Worm (Caenorhabditis elegans) whole organism, L4 larva: ENCODE measurements around the gene C54F6.15.

Source experiments
- R02D3.7 ChIP-seq: fragments of 150-350 bp; sonication (generic microtip); optimal IDR thresholded peaks from 3 replicates; lab custom pipeline; 2014; ENCODE audit warnings: missing biosample characterization, missing genetic modification characterization
- T20F7.1 ChIP-seq: fragments of 200-800 bp; sonication (Bioruptor generic); optimal IDR thresholded peaks from 2 replicates; lab custom pipeline; 2018; ENCODE audit warnings: mild to moderate bottlenecking, missing genetic modification characterization, missing compliant biosample characterization
- Y105C5A.15 ChIP-seq: fragments of 200-800 bp; sonication (Bioruptor generic); IDR thresholded peaks from 2 replicates; pipeline ENCODE4 v1.3.6; 2022; ENCODE audit warnings: missing genetic modification characterization, missing compliant biosample characterization
- Y5F2A.4 ChIP-seq: fragments of 200-800 bp; sonication (Bioruptor generic); optimal IDR thresholded peaks from 2 replicates; lab custom pipeline; 2018; ENCODE audit warnings: mild to moderate bottlenecking, missing genetic modification characterization, missing compliant biosample characterization
- Y75B8A.6 ChIP-seq: fragments of 200-800 bp; sonication (Bioruptor generic); IDR thresholded peaks from 2 replicates; pipeline ENCODE4 v1.3.6; 2022; ENCODE audit warnings: missing genetic modification reagents, missing genetic modification characterization, missing compliant biosample characterization
- ZK546.5 ChIP-seq, 2 experiments: sonication (generic microtip); optimal IDR thresholded peaks; 2 replicates each; lab custom pipeline; 2017; ENCODE audit warnings: missing biosample characterization in 2 of 2, missing genetic modification characterization in 2 of 2
- ceh-28 ChIP-seq: fragments of 150-350 bp; optimal IDR thresholded peaks from 2 replicates; lab custom pipeline; 2014; ENCODE audit warnings: missing biosample characterization, missing genetic modification reagents, missing genetic modification characterization
- ceh-82 ChIP-seq: sonication (generic microtip); optimal IDR thresholded peaks from 2 replicates; lab custom pipeline; 2017; ENCODE audit warnings: missing biosample characterization, missing genetic modification characterization
- duxl-1 ChIP-seq: sonication (generic microtip); optimal IDR thresholded peaks from 2 replicates; lab custom pipeline; 2016; ENCODE audit warnings: mild to moderate bottlenecking, missing genetic modification characterization, moderate library complexity, missing compliant biosample characterization; ENCODE audit not compliant: poor library complexity
- fos-1 ChIP-seq: fragments of 150-350 bp; optimal IDR thresholded peaks from 2 replicates; lab custom pipeline; 2014; ENCODE audit warnings: missing biosample characterization, missing genetic modification characterization
- hif-1 ChIP-seq, 2 experiments: sonication (generic microtip); optimal IDR thresholded peaks; 2 replicates each; lab custom pipeline; 2016 to 2017; ENCODE audit warnings: missing compliant biosample characterization in 2 of 2, missing genetic modification characterization in 2 of 2, missing genetic modification reagents in 2 of 2, missing genotype in 2 of 2, mild to moderate bottlenecking in 1 of 2
- hlh-11 ChIP-seq: fragments of 200-800 bp; sonication (Bioruptor generic); optimal IDR thresholded peaks from 2 replicates; lab custom pipeline; 2018; ENCODE audit warnings: mild to moderate bottlenecking, missing genetic modification characterization, missing compliant biosample characterization
- hmg-1.1 ChIP-seq: fragments of 200-800 bp; sonication (Bioruptor generic); IDR thresholded peaks from 2 replicates; pipeline ENCODE4 v1.3.6; 2022; ENCODE audit warnings: missing genetic modification reagents, missing genetic modification characterization, missing compliant biosample characterization
- jun-1 ChIP-seq: fragments of 150-350 bp; optimal IDR thresholded peaks from 2 replicates; lab custom pipeline; 2014; ENCODE audit warnings: missing biosample characterization, missing genetic modification reagents, missing genetic modification characterization
- lin-38 ChIP-seq: fragments of 200-800 bp; sonication (Bioruptor generic); IDR thresholded peaks from 2 replicates; pipeline ENCODE4 v1.3.6; 2022; ENCODE audit warnings: missing genetic modification reagents, missing genetic modification characterization, missing compliant biosample characterization
- lir-3 ChIP-seq: sonication (generic microtip); optimal IDR thresholded peaks from 2 replicates; lab custom pipeline; 2016; ENCODE audit warnings: mild to moderate bottlenecking, missing genetic modification characterization, missing compliant biosample characterization
- mdt-29 ChIP-seq: fragments of 200-800 bp; sonication (Bioruptor generic); IDR thresholded peaks from 2 replicates; pipeline ENCODE4 v1.3.6; 2022; ENCODE audit warnings: missing genetic modification reagents, missing genetic modification characterization, missing compliant biosample characterization
- mep-1 ChIP-seq: fragments of 150-350 bp; sonication (generic microtip); optimal IDR thresholded peaks from 3 replicates; lab custom pipeline; 2014; ENCODE audit warnings: missing biosample characterization, missing genetic modification characterization
- mes-2 ChIP-seq: sonication (generic microtip); optimal IDR thresholded peaks from 2 replicates; lab custom pipeline; 2016; ENCODE audit warnings: missing genotype, mild to moderate bottlenecking, missing genetic modification characterization, missing compliant biosample characterization; ENCODE audit not compliant: poor library complexity, severe bottlenecking
- mxl-3 ChIP-seq: fragments of 200-800 bp; sonication (Bioruptor generic); optimal IDR thresholded peaks from 2 replicates; lab custom pipeline; 2018; ENCODE audit warnings: mild to moderate bottlenecking, missing genetic modification characterization, missing compliant biosample characterization
- nhr-10 ChIP-seq: fragments of 150-350 bp; optimal IDR thresholded peaks from 2 replicates; lab custom pipeline; 2014; ENCODE audit warnings: missing biosample characterization, missing genetic modification characterization
- nhr-237 ChIP-seq: sonication (generic microtip); optimal IDR thresholded peaks from 2 replicates; lab custom pipeline; 2017; ENCODE audit warnings: missing biosample characterization, missing genetic modification characterization
- nhr-25 ChIP-seq: sonication (generic microtip); optimal IDR thresholded peaks from 2 replicates; lab custom pipeline; 2017; ENCODE audit warnings: missing genetic modification characterization, mild to moderate bottlenecking, missing compliant biosample characterization, antibody characterized with exemption, moderate library complexity, borderline replicate concordance; ENCODE audit not compliant: insufficient read depth
- nhr-42 ChIP-seq: fragments of 200-800 bp; sonication (Bioruptor generic); IDR thresholded peaks from 2 replicates; pipeline ENCODE4 v1.3.6; 2022; ENCODE audit warnings: missing genetic modification characterization, missing compliant biosample characterization
- nhr-76 ChIP-seq: fragments of 150-350 bp; optimal IDR thresholded peaks from 2 replicates; lab custom pipeline; 2014; ENCODE audit warnings: missing biosample characterization, missing genetic modification characterization
- pha-4 ChIP-seq, 2 experiments: fragments of 150-350 bp in 1 of 2; fragments of 200-800 bp in 1 of 2; sonication (Bioruptor generic) in 1 of 2; IDR thresholded peaks in 1 of 2; optimal IDR thresholded peaks in 1 of 2; 2 replicates each; pipeline versions ENCODE4 v1.3.6 to Lab custom; 2014 to 2022; ENCODE audit warnings: missing genetic modification characterization in 2 of 2, missing genetic modification reagents in 2 of 2, missing biosample characterization in 1 of 2, missing compliant biosample characterization in 1 of 2
- pqm-1 ChIP-seq: sonication (generic microtip); optimal IDR thresholded peaks from 2 replicates; lab custom pipeline; 2017; ENCODE audit warnings: missing biosample characterization, missing genetic modification characterization
- rbr-2 ChIP-seq: sonication (generic microtip); optimal IDR thresholded peaks from 2 replicates; lab custom pipeline; 2016; ENCODE audit warnings: missing genotype, missing genetic modification characterization, missing compliant biosample characterization
- saeg-2 ChIP-seq: fragments of 200-800 bp; sonication (Bioruptor generic); IDR thresholded peaks from 2 replicates; pipeline ENCODE4 v1.3.6; 2022; ENCODE audit warnings: missing genetic modification reagents, missing genetic modification characterization, missing compliant biosample characterization
- set-16 ChIP-seq: fragments of 200-800 bp; sonication (Bioruptor generic); IDR thresholded peaks from 2 replicates; pipeline ENCODE4 v1.3.6; 2022; ENCODE audit warnings: missing genetic modification reagents, missing genetic modification characterization, missing compliant biosample characterization
- skn-1 ChIP-seq: fragments of 150-350 bp; optimal IDR thresholded peaks from 2 replicates; lab custom pipeline; 2014; ENCODE audit warnings: missing biosample characterization, missing genetic modification characterization
- snpc-1.2 ChIP-seq: fragments of 200-800 bp; sonication (Bioruptor generic); IDR thresholded peaks from 2 replicates; pipeline ENCODE4 v1.3.6; 2022; ENCODE audit warnings: missing genetic modification reagents, missing genetic modification characterization, missing compliant biosample characterization
- spr-1 ChIP-seq: sonication (generic microtip); optimal IDR thresholded peaks from 2 replicates; lab custom pipeline; 2016; ENCODE audit warnings: mild to moderate bottlenecking, missing genetic modification characterization, missing compliant biosample characterization
- zag-1 ChIP-seq: fragments of 150-350 bp; optimal IDR thresholded peaks from 2 replicates; lab custom pipeline; 2014; ENCODE audit warnings: missing biosample characterization, missing genetic modification characterization
- zfp-2 ChIP-seq: sonication (generic microtip); optimal IDR thresholded peaks from 2 replicates; lab custom pipeline; 2016; ENCODE audit warnings: mild to moderate bottlenecking, missing genetic modification characterization, missing compliant biosample characterization
- zip-11 ChIP-seq: fragments of 200-800 bp; sonication (Bioruptor generic); IDR thresholded peaks from 2 replicates; pipeline ENCODE4 v1.3.6; 2022; ENCODE audit warnings: missing genetic modification characterization, missing compliant biosample characterization
- zip-2 ChIP-seq: fragments of 150-350 bp; optimal IDR thresholded peaks from 2 replicates; lab custom pipeline; 2014; ENCODE audit warnings: missing biosample characterization, missing genetic modification characterization
- ztf-11 ChIP-seq: fragments of 150-350 bp; optimal IDR thresholded peaks from 2 replicates; lab custom pipeline; 2014; ENCODE audit warnings: missing biosample characterization, missing genetic modification characterization

C54F6.15 gene

DNA sequence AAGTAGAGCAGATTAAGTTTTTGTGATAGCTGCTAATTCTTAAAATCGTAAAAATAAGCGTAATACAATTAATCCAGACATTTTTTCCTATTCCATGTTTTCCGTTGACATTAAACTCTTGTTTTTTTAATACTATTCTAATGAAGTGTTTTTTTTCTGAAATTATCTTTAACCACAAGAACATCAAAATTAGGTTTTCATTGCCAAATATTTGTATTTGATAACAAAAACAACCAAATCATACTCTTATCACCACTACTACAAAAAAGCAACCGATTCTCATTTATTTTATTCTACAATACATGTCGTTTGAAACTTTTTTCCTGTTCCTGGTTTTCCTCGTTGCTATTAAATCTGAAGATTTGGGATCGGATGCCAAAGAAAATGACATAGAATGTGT is 5.0 kb upstream of the C54F6.15 start, which contains the start of gene C54F6.17:
TSS of gene C54F6.17 (plus strand) at position 301 of the 400 bp plus-strand sequence.
- no peak for TF ChIP-seq ztf-11 (tag; lab: Kevin White, UChicago)
- TF ChIP-seq hlh-11 (tag; lab: Kevin White, UChicago): no peak
- no peak for TF ChIP-seq R02D3.7
- no peak for TF ChIP-seq lir-3 (tag; lab: Kevin White, UChicago)
- TF ChIP-seq pqm-1 (tag; lab: Kevin White, UChicago): no peak
- TF ChIP-seq lin-38: no peak
- TF ChIP-seq ceh-82 (tag; lab: Kevin White, UChicago): no peak
- no peak for TF ChIP-seq zfp-2 (tag; lab: Kevin White, UChicago)
- no peak for TF ChIP-seq T20F7.1 (GFP tag; lab: Kevin White, UChicago)
- no peak for TF ChIP-seq pha-4 (GFP tag; IDR thresholded peaks at IDR 0.05; lab: Robert Waterston, UW)
- no peak for TF ChIP-seq pha-4 (tag; optimal IDR thresholded peaks at IDR 0.05; lab: Kevin White, UChicago)
- no peak for TF ChIP-seq hmg-1.1
- no peak for TF ChIP-seq zag-1 (tag; lab: Kevin White, UChicago)
- no peak for TF ChIP-seq Y75B8A.6 (GFP tag; lab: Robert Waterston, UW)
- TF ChIP-seq saeg-2 (GFP tag; lab: Robert Waterston, UW): no peak

DNA sequence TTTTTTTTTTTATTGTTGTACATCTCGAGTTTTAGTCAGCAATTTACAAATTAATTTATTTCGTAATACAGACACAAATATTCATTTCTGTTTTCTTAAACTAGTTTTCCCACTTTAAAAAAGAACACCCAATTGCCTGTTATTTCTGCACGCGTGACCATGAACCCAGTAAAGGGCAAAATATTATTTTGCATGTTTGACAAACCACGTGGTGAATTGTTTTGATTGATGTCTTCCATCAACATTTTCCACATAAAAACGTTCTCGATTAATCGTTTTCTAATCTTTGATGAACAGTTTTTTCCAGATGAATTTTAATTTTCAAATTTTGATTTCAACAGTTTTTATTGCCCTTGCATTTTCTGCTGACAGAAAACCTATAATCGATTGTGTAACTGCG is 3.5 kb upstream of the C54F6.15 start, which contains the start of gene C54F6.18:
TSS of gene C54F6.18 (plus strand) at position 301 of the 400 bp plus-strand sequence.
- TF ChIP-seq ceh-28 (tag; lab: Kevin White, UChicago) (no peak), zip-11 (no peak), nhr-42 (GFP tag; lab: Robert Waterston, UW) (no peak), spr-1 (tag; lab: Kevin White, UChicago) (no peak), mes-2 (tag; lab: Kevin White, UChicago) (no peak), Y105C5A.15 (GFP tag; lab: Robert Waterston, UW) (no peak), nhr-25 (tag; lab: Kevin White, UChicago) (no peak), duxl-1 (no peak), nhr-76 (no peak), hif-1 (tag; optimal IDR thresholded peaks at IDR 0.05; lab: Kevin White, UChicago) (no peak)

DNA sequence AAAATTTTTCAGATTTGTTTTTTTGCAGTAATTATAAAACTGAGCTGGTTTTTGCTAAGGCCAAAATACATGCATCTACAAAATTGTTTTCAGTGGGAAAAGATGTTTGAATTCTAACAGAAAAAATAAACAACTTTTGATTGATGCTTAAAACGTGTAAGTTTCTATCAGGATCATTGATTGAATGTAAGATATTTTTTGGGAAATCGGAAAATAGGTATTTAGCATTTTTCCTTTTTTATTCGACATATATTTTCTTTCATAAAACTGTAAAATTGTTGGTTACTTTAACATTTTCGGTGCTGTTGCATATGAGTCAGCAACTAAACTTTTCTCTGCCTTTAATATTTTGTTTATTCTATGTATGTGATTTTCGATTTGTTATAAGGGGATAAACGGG is 2.3 kb upstream of the C54F6.15 start, which contains the start of gene C54F6.20:
TSS of gene C54F6.20 (plus strand) at position 301 of the 400 bp plus-strand sequence.
- TF ChIP-seq mdt-29 (GFP tag; lab: Robert Waterston, UW): no peak
- TF ChIP-seq mxl-3 (GFP tag; lab: Kevin White, UChicago): no peak
- TF ChIP-seq hif-1 (tag; optimal IDR thresholded peaks at IDR 0.05; lab: Kevin White, UChicago): no peak
- TF ChIP-seq ztf-11 (tag; lab: Kevin White, UChicago): no peak
- no peak for TF ChIP-seq ceh-28 (tag; lab: Kevin White, UChicago)
- no peak for TF ChIP-seq Y5F2A.4 (GFP tag; lab: Kevin White, UChicago)
- TF ChIP-seq nhr-237 (tag; lab: Kevin White, UChicago): no peak
- TF ChIP-seq mep-1 (tag; lab: Kevin White, UChicago): no peak
- TF ChIP-seq fos-1 (tag; lab: Kevin White, UChicago): no peak
- no peak for TF ChIP-seq Y75B8A.6 (GFP tag; lab: Robert Waterston, UW)
- TF ChIP-seq rbr-2 (tag; lab: Kevin White, UChicago): no peak
- TF ChIP-seq ceh-82 (tag; lab: Kevin White, UChicago): no peak
- TF ChIP-seq jun-1 (tag; lab: Kevin White, UChicago): no peak

DNA sequence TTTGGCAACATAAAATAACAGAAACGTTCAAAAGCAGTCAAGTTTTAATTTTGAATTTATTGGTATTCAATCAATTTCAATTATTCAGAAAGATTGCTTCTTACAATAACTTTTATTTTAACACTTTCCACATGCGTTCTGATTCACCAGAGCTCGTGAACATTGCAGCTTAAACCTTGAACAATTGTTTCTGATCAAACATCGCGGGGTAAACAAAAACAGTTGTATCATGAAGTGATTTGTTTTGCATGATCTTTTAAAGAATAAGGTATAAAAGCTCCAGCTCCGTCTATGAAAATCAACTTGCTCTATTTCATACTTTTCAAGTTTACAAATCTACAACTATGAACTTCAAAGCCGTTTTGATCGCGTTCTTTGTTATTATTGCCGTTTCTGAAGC is 1.2 kb upstream of the C54F6.15 start, which contains the start of gene C54F6.6:
TSS of gene C54F6.6 (plus strand) at position 301 of the 400 bp plus-strand sequence.
- TF ChIP-seq hlh-11 (tag; lab: Kevin White, UChicago) (no peak), nhr-10 (tag; lab: Kevin White, UChicago) (no peak), ZK546.5 (tag; optimal IDR thresholded peaks at IDR 0.05; lab: Kevin White, UChicago) (no peak), zip-2 (tag; lab: Kevin White, UChicago) (no peak), set-16 (GFP tag; lab: Robert Waterston, UW) (no peak), snpc-1.2 (no peak), skn-1 (tag; lab: Kevin White, UChicago) (no peak)
